Worm (Caenorhabditis elegans) whole organism, L4 larva: ENCODE data around the gene abhd-14.

Experiments used
- ZK546.5 ChIP-seq, 2 experiments: sonication (generic microtip); optimal IDR thresholded peaks; 2 replicates each; lab custom pipeline; 2017; ENCODE audit warnings: missing biosample characterization in 2 of 2, missing genetic modification characterization in 2 of 2
- aly-2 ChIP-seq: sonication (generic microtip); optimal IDR thresholded peaks from 2 replicates; lab custom pipeline; 2018; ENCODE audit warnings: missing biosample characterization, missing genetic modification characterization
- hmg-1.1 ChIP-seq: fragments of 200-800 bp; sonication (Bioruptor generic); IDR thresholded peaks from 2 replicates; pipeline ENCODE4 v1.3.6; 2022; ENCODE audit warnings: missing genetic modification reagents, missing genetic modification characterization, missing compliant biosample characterization
- nhr-28 ChIP-seq: fragments of 150-350 bp; optimal IDR thresholded peaks from 2 replicates; lab custom pipeline; 2014; ENCODE audit warnings: missing biosample characterization, missing genetic modification characterization
- pha-4 ChIP-seq, 2 experiments: fragments of 150-350 bp in 1 of 2; fragments of 200-800 bp in 1 of 2; sonication (Bioruptor generic) in 1 of 2; IDR thresholded peaks in 1 of 2; optimal IDR thresholded peaks in 1 of 2; 2 replicates each; pipeline versions ENCODE4 v1.3.6 to Lab custom; 2014 to 2022; ENCODE audit warnings: missing genetic modification characterization in 2 of 2, missing genetic modification reagents in 2 of 2, missing biosample characterization in 1 of 2, missing compliant biosample characterization in 1 of 2
- sdz-12 ChIP-seq: fragments of 200-800 bp; sonication (Bioruptor generic); optimal IDR thresholded peaks from 2 replicates; lab custom pipeline; 2018; ENCODE audit warnings: mild to moderate bottlenecking, missing genetic modification characterization, missing compliant biosample characterization
- unc-62 ChIP-seq, 3 experiments: fragments of 150-350 bp in 1 of 3; sonication (generic microtip); optimal IDR thresholded peaks in 2 of 3; peaks in 1 of 3; 1 replicate in 1 of 3; 2 replicates in 2 of 3; lab custom pipeline; 2014 to 2017; ENCODE audit warnings: missing biosample characterization in 3 of 3, missing genetic modification characterization in 3 of 3, missing genetic modification reagents in 3 of 3, missing genotype in 1 of 3

DNA sequence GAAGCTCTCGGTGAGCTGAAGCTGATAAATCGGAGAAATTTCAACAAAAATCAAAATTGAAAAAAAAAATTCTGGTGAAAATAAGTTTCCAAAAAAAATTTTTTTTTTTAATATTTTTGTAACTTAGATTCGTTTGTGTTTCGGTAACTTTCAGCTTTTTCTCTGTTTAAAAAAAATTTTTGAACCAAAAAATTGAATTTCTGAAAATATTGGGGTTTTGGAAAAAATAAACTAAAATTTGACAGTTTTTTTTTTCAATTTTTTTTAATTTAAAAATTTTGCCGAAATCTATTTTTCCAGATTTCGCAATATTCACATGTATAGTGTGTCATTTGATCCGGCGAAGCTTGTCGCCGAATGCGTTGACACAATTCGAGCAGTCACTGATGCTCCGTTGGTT, 30.9 kb downstream of the abhd-14 start, which contains the start of gene Y55F3AM.5:
- TF ChIP-seq ZK546.5 (tag; optimal IDR thresholded peaks at IDR 0.05; lab: Kevin White, UChicago), result no peak
- no peak for TF ChIP-seq pha-4 (GFP tag; IDR thresholded peaks at IDR 0.05; lab: Robert Waterston, UW)
- TF ChIP-seq pha-4 (tag; optimal IDR thresholded peaks at IDR 0.05; lab: Kevin White, UChicago), result no peak
- TF ChIP-seq nhr-28 (tag; lab: Kevin White, UChicago), result no peak
- TF ChIP-seq unc-62 (GFP tag; optimal IDR thresholded peaks at IDR 0.05 in 1 of 2; lab: Kevin White, UChicago), result no peak
- no peak for TF ChIP-seq unc-62 (tag; optimal IDR thresholded peaks at IDR 0.05; lab: Kevin White, UChicago)
- no peak for TF ChIP-seq sdz-12
- TF ChIP-seq aly-2, result no peak
- no peak for TF ChIP-seq hmg-1.1 (GFP tag; lab: Robert Waterston, UW)
